Worm (Caenorhabditis elegans): ENCODE measurements around the gene C35D10.17.

- TF ChIP-seq tbx-11 (GFP tag; IDR thresholded peaks at IDR 0.05) (no peak), B0310.2 (tag; optimal IDR thresholded peaks at IDR 0.05) (no peak), hnd-1 (tag; optimal IDR thresholded peaks at IDR 0.05) (no peak), tra-4 (tag; optimal IDR thresholded peaks at IDR 0.05) (no peak)
Measured at ce11 chrIII:4878281-4878680, 11.4 kb downstream of the C35D10.17 start, which contains the start of the genes tost-1 and arx-6.
